Worm (Caenorhabditis elegans): ENCODE measurements around the gene ddo-3.

DNA sequence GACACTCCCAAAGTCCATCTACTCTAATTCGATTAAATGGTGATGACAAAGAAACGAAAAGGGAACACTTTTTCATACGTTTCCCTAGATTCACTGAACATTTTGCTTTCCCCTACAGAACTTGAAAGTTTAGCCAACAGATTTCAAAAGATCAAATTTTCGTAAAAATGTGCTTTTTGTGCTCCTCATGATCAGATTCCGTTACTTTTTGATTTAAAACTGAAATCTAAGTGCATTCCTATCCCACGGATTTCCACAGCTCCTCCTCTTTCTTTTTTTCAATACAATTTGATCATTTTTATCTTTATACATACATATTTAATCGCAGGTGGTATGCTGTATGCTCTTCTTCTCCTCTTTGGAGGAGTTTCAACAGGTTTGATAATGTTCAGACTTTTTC is at the start of gene ddo-3:
- TF ChIP-seq lir-3 (tag; optimal IDR thresholded peaks at IDR 0.05) (no peak), nhr-11 (tag; optimal IDR thresholded peaks at IDR 0.05) (no peak), mdl-1 (tag; optimal IDR thresholded peaks at IDR 0.05) (no peak), nhr-77 (tag; optimal IDR thresholded peaks at IDR 0.05) (no peak), nhr-10 (tag; optimal IDR thresholded peaks at IDR 0.05) (no peak), T26A8.4 (GFP tag; IDR thresholded peaks at IDR 0.05) (no peak), fkh-10 (GFP tag; optimal IDR thresholded peaks at IDR 0.05) (no peak), dmd-8 (GFP tag; IDR thresholded peaks at IDR 0.05) (no peak), unc-62 (GFP tag; optimal IDR thresholded peaks at IDR 0.05 in 1 of 2) (no peak), unc-62 (tag; optimal IDR thresholded peaks at IDR 0.05) (no peak), Y5F2A.4 (GFP tag; optimal IDR thresholded peaks at IDR 0.05) (no peak), arid-1 (GFP tag; conservative IDR thresholded peaks at IDR 0.05) (no peak), lin-15B (tag; optimal IDR thresholded peaks at IDR 0.05) (no peak)

Measured in whole organism, L4 larva.